Fruit fly (Drosophila melanogaster): Measurements from ENCODE around the gene KP78b.

KP78b gene

dm6 chr3R:11328180-11328579 is 24.8 kb downstream of the KP78b start, which contains the start of gene pros:
Gene pros (plus strand): TSS chr3R:11328480.
- TF ChIP-seq EcR (GFP tag; optimal IDR thresholded peaks at IDR 0.05), result no peak

DNA sequence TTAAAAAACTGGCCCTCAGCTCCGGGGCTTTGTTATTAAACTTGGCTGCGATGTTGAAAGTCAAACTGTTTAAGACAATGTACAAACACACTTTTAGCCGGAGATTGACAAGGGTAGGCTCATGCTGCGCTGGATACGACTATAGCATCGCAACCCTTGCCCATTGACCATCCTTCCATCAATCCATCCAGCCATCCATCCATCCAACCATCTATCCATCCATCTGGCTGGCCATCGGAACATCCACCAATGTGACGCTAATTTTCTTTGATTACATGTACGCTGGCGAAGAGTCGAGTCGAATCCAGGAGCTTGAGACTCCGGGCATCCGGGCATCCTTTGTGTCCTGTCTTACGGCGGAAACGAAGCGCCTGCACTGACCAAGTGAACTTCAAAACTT is 36.3 kb downstream of the KP78b start:
- TF ChIP-seq usp (GFP tag; optimal IDR thresholded peaks at IDR 0.05) (no peak), psq (optimal IDR thresholded peaks at IDR 0.05) (no peak), CG8478 (optimal IDR thresholded peaks at IDR 0.05) (no peak), Dll (optimal IDR thresholded peaks at IDR 0.05) (no peak)

- TF ChIP-seq EcR (GFP tag; optimal IDR thresholded peaks at IDR 0.05), result no peak
- no peak for TF ChIP-seq pan (optimal IDR thresholded peaks at IDR 0.05)
- no peak for TF ChIP-seq usp (GFP tag; optimal IDR thresholded peaks at IDR 0.05)
- TF ChIP-seq CG8478 (optimal IDR thresholded peaks at IDR 0.05), result no peak
- no peak for TF ChIP-seq Dll (optimal IDR thresholded peaks at IDR 0.05)
- TF ChIP-seq psq (optimal IDR thresholded peaks at IDR 0.05), result no peak
Observed at dm6 chr3R:11312292-11312691, 40.6 kb downstream of the KP78b start.

DNA sequence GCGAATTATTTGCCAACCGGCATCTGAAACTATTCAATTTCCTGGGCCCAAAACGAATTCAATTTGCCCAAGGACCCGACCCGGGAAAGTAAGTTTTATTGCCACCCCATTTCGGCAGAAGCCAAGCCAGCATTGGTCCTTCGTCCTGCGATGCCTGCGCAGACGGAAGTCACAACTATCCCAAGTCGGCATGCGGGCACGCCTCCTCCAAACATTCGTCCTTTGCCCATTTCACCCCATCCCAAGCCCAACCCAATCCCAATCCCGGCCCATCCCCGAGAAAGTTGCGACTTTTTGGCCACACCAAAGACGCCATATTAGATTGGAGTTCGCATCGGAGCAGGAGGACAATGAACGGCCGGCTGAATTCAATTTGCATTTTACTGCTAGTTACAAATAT is 42.3 kb downstream of the KP78b start:
- TF ChIP-seq EcR (GFP tag; optimal IDR thresholded peaks at IDR 0.05), result no peak
- no peak for TF ChIP-seq psq (optimal IDR thresholded peaks at IDR 0.05)
- no peak for TF ChIP-seq usp (GFP tag; optimal IDR thresholded peaks at IDR 0.05)
- no peak for TF ChIP-seq pan (optimal IDR thresholded peaks at IDR 0.05)
- no peak for TF ChIP-seq CG8478 (optimal IDR thresholded peaks at IDR 0.05)
- TF ChIP-seq Dll (optimal IDR thresholded peaks at IDR 0.05), result no peak

dm6 chr3R:11305917-11306316 is 47.0 kb downstream of the KP78b start:
- TF ChIP-seq EcR (GFP tag; optimal IDR thresholded peaks at IDR 0.05), result no peak
- TF ChIP-seq psq (optimal IDR thresholded peaks at IDR 0.05), result no peak
- TF ChIP-seq usp (GFP tag; optimal IDR thresholded peaks at IDR 0.05), result no peak

dm6 chr3R:11302936-11303335 is 50.0 kb downstream of the KP78b start:
- TF ChIP-seq EcR (GFP tag; optimal IDR thresholded peaks at IDR 0.05) (no peak), Dll (optimal IDR thresholded peaks at IDR 0.05) (peak; percentile 17)
